Fruit fly (Drosophila melanogaster) whole organism, embryonic: Measurements from ENCODE around the gene CG14694.
A peak's percentile ranks its signal among the peaks of the same experiment; 100 is the strongest.

ENCODE experiments used
- Bteb2 ChIP-seq: fragments of 200-800 bp; sonication (Bioruptor generic); optimal IDR thresholded peaks from 2 replicates; lab custom pipeline; 2016; ENCODE audit warnings: missing biosample characterization, missing genetic modification characterization
- CG10321 ChIP-seq: fragments of 200-800 bp; sonication (Bioruptor generic); IDR thresholded peaks from 2 replicates; pipeline ENCODE4 v1.3.6; 2022; ENCODE audit warnings: missing biosample characterization, missing genetic modification characterization
- CG10462 ChIP-seq: fragments of 200-800 bp; sonication (Bioruptor generic); optimal IDR thresholded peaks from 2 replicates; lab custom pipeline; 2016; ENCODE audit warnings: missing biosample characterization, missing genetic modification characterization
- CG11560 ChIP-seq: fragments of 200-800 bp; sonication (Bioruptor generic); IDR thresholded peaks from 3 replicates; pipeline ENCODE4 v1.3.6; 2022; ENCODE audit warnings: missing biosample characterization, missing genetic modification characterization
- CG13287 ChIP-seq: fragments of 200-800 bp; sonication (Bioruptor generic); IDR thresholded peaks from 2 replicates; pipeline ENCODE4 v1.3.6; 2022; ENCODE audit warnings: missing biosample characterization, missing genetic modification characterization; ENCODE audit not compliant: partially characterized antibody
- CG14014 ChIP-seq: fragments of 200-800 bp; sonication (Bioruptor generic); IDR thresholded peaks from 2 replicates; pipeline ENCODE4 v1.3.6; 2022; ENCODE audit warnings: missing biosample characterization, missing genetic modification characterization
- CG15011 ChIP-seq: fragments of 200-800 bp; sonication (Bioruptor generic); optimal IDR thresholded peaks from 3 replicates; lab custom pipeline; 2018; ENCODE audit warnings: missing biosample characterization, mild to moderate bottlenecking, missing genetic modification characterization
- CG18476 ChIP-seq: fragments of 200-800 bp; sonication (Bioruptor generic); optimal IDR thresholded peaks from 2 replicates; lab custom pipeline; 2016; ENCODE audit warnings: missing biosample characterization, mild to moderate bottlenecking, missing genetic modification characterization
- CG18764 ChIP-seq: fragments of 200-800 bp; sonication (Bioruptor generic); optimal IDR thresholded peaks from 3 replicates; lab custom pipeline; 2016; ENCODE audit warnings: missing biosample characterization, missing genetic modification characterization
- CG31224 ChIP-seq: fragments of 200-800 bp; sonication (Bioruptor generic); IDR thresholded peaks from 2 replicates; pipeline ENCODE4 v1.3.6; 2022; ENCODE audit warnings: missing biosample characterization, missing genetic modification characterization
- CG34376 ChIP-seq: fragments of 200-800 bp; sonication (Bioruptor generic); optimal IDR thresholded peaks from 2 replicates; lab custom pipeline; 2018; ENCODE audit warnings: missing biosample characterization, mild to moderate bottlenecking, missing genetic modification characterization
- CG34422 ChIP-seq: fragments of 200-800 bp; sonication (Bioruptor generic); IDR thresholded peaks from 3 replicates; pipeline ENCODE4 v1.3.6; 2022; ENCODE audit warnings: missing biosample characterization, missing genetic modification characterization
- CG3726 ChIP-seq: fragments of 200-800 bp; sonication (Bioruptor generic); IDR thresholded peaks from 3 replicates; pipeline ENCODE4, ENCODE4 v1.3.6; 2022; ENCODE audit warnings: missing biosample characterization, missing genetic modification characterization
- CG6791 ChIP-seq: fragments of 200-800 bp; sonication (Bioruptor generic); IDR thresholded peaks from 3 replicates; pipeline ENCODE4 v1.3.6; 2022; ENCODE audit warnings: missing biosample characterization, missing genetic modification characterization; ENCODE audit not compliant: partially characterized antibody
- CG9609 ChIP-seq: fragments of 200-800 bp; sonication (Bioruptor generic); optimal IDR thresholded peaks from 3 replicates; lab custom pipeline; 2016; ENCODE audit warnings: missing biosample characterization, missing genetic modification characterization
- Dad ChIP-seq: fragments of 200-800 bp; sonication (Bioruptor generic); optimal IDR thresholded peaks from 3 replicates; lab custom pipeline; 2016; ENCODE audit warnings: missing biosample characterization, missing genetic modification characterization
- Dfd ChIP-seq, 2 experiments: fragments of >200 bp; optimal IDR thresholded peaks; 2 replicates each; lab custom pipeline; 2017; ENCODE audit warnings: missing biosample characterization in 2 of 2, missing genetic modification characterization in 2 of 2
- GATAe ChIP-seq: fragments of 200-800 bp; sonication (Bioruptor generic); conservative IDR thresholded peaks from 2 replicates; pipeline ENCODE4 v1.3.6; 2022; ENCODE audit warnings: missing biosample characterization, missing genetic modification characterization
- Gug ChIP-seq: fragments of 200-800 bp; sonication (Bioruptor generic); IDR thresholded peaks from 4 replicates; pipeline ENCODE4 v1.3.6; 2022; ENCODE audit warnings: missing biosample characterization, missing genetic modification characterization
- HLH54F ChIP-seq: fragments of 200-800 bp; sonication (Bioruptor generic); optimal IDR thresholded peaks from 3 replicates; lab custom pipeline; 2016; ENCODE audit warnings: missing biosample characterization, missing genetic modification characterization
- Hr3 ChIP-seq: fragments of 200-800 bp; sonication (Bioruptor generic); optimal IDR thresholded peaks from 3 replicates; lab custom pipeline; 2016; ENCODE audit warnings: missing biosample characterization, missing genetic modification characterization
- Hr78 ChIP-seq, 2 experiments: fragments of 200-800 bp in 1 of 2; fragments of >200 bp in 1 of 2; sonication (Bioruptor generic) in 1 of 2; optimal IDR thresholded peaks; 2 replicates each; lab custom pipeline; 2017 to 2019; ENCODE audit warnings: missing biosample characterization in 2 of 2, missing genetic modification characterization in 2 of 2, mild to moderate bottlenecking in 1 of 2, moderate library complexity in 1 of 2
- NFAT ChIP-seq: fragments of 200-800 bp; sonication (Bioruptor generic); IDR thresholded peaks from 2 replicates; pipeline ENCODE4 v1.3.6; 2022; ENCODE audit warnings: missing biosample characterization, missing genetic modification characterization
- Pdp1 ChIP-seq, 2 experiments: fragments of 200-800 bp; sonication (Bioruptor generic); optimal IDR thresholded peaks; 3 replicates each; lab custom pipeline; 2016; ENCODE audit warnings: missing biosample characterization in 2 of 2, missing genetic modification characterization in 2 of 2, mild to moderate bottlenecking in 1 of 2, moderate library complexity in 1 of 2
- Sox100B ChIP-seq: fragments of 200-800 bp; sonication (Bioruptor generic); optimal IDR thresholded peaks from 3 replicates; lab custom pipeline; 2018; ENCODE audit warnings: missing biosample characterization, mild to moderate bottlenecking, missing genetic modification characterization
- Sry-β ChIP-seq: fragments of 200-800 bp; sonication (Bioruptor generic); optimal IDR thresholded peaks from 2 replicates; lab custom pipeline; 2018; ENCODE audit warnings: missing biosample characterization, mild to moderate bottlenecking, missing genetic modification characterization, moderate library complexity
- amos ChIP-seq: fragments of 200-800 bp; sonication (Bioruptor generic); IDR thresholded peaks from 2 replicates; pipeline ENCODE4 v1.3.6; 2022; ENCODE audit warnings: missing biosample characterization, missing genetic modification characterization; ENCODE audit not compliant: partially characterized antibody
- ato ChIP-seq: fragments of 200-800 bp; sonication (Bioruptor generic); IDR thresholded peaks from 2 replicates; pipeline ENCODE4 v1.3.6; 2022; ENCODE audit warnings: missing biosample characterization, missing genetic modification characterization; ENCODE audit not compliant: partially characterized antibody
- btn ChIP-seq: fragments of 200-800 bp; sonication (Bioruptor generic); optimal IDR thresholded peaks from 2 replicates; lab custom pipeline; 2016; ENCODE audit warnings: missing biosample characterization, missing genetic modification characterization
- crol ChIP-seq: fragments of 200-800 bp; sonication (Bioruptor generic); IDR thresholded peaks from 2 replicates; pipeline ENCODE4 v1.3.6; 2022; ENCODE audit warnings: missing biosample characterization, missing genetic modification characterization
- en ChIP-seq: fragments of 200-800 bp; sonication (Bioruptor generic); optimal IDR thresholded peaks from 2 replicates; lab custom pipeline; 2016; ENCODE audit warnings: missing biosample characterization, missing genetic modification characterization
- exex ChIP-seq: fragments of 200-800 bp; sonication (Bioruptor generic); optimal IDR thresholded peaks from 4 replicates; lab custom pipeline; 2018; ENCODE audit warnings: missing biosample characterization, mild to moderate bottlenecking, missing genetic modification characterization, moderate library complexity
- hkb ChIP-seq, 2 experiments: fragments of 200-800 bp in 1 of 2; fragments of >200 bp in 1 of 2; sonication (Bioruptor generic) in 1 of 2; IDR thresholded peaks in 1 of 2; optimal IDR thresholded peaks in 1 of 2; 2 replicates each; pipeline versions ENCODE4 v1.3.6 to Lab custom; 2017 to 2022; ENCODE audit warnings: missing biosample characterization in 1 of 2, missing genetic modification characterization in 1 of 2
- jumu ChIP-seq: fragments of 200-800 bp; sonication (Bioruptor generic); optimal IDR thresholded peaks from 3 replicates; lab custom pipeline; 2016; ENCODE audit warnings: missing biosample characterization, missing genetic modification characterization
- kay ChIP-seq: fragments of 200-800 bp; sonication (Bioruptor generic); optimal IDR thresholded peaks from 2 replicates; lab custom pipeline; 2016; ENCODE audit warnings: missing biosample characterization, missing genetic modification characterization
- mam ChIP-seq: fragments of 200-800 bp; sonication (Bioruptor generic); optimal IDR thresholded peaks from 3 replicates; lab custom pipeline; 2016; ENCODE audit warnings: missing biosample characterization, missing genetic modification characterization
- psq ChIP-seq: fragments of 200-800 bp; sonication (Bioruptor generic); optimal IDR thresholded peaks from 2 replicates; lab custom pipeline; 2017; ENCODE audit warnings: missing biosample characterization, missing genetic modification characterization
- repo ChIP-seq: fragments of 200-800 bp; sonication (Bioruptor generic); optimal IDR thresholded peaks from 2 replicates; lab custom pipeline; 2016; ENCODE audit warnings: missing biosample characterization, missing genetic modification characterization
- ro ChIP-seq: fragments of 200-800 bp; sonication (Bioruptor generic); IDR thresholded peaks from 2 replicates; pipeline ENCODE4 v1.3.6; 2022; ENCODE audit warnings: missing biosample characterization, missing genetic modification characterization
- schlank ChIP-seq: fragments of 200-800 bp; sonication (Bioruptor generic); optimal IDR thresholded peaks from 2 replicates; lab custom pipeline; 2018; ENCODE audit warnings: missing biosample characterization, mild to moderate bottlenecking, missing genetic modification characterization
- sens ChIP-seq: fragments of 200-800 bp; sonication (Bioruptor generic); peaks from one replicate; lab custom pipeline; 2016; ENCODE audit warnings: missing biosample characterization, missing genetic modification characterization
- sens-2 ChIP-seq: fragments of 200-800 bp; sonication (Bioruptor generic); IDR thresholded peaks from 2 replicates; pipeline ENCODE4 v1.3.6; 2022; ENCODE audit warnings: missing biosample characterization, missing genetic modification characterization
- sug ChIP-seq: fragments of 200-800 bp; optimal IDR thresholded peaks from 2 replicates; lab custom pipeline; 2019; ENCODE audit warnings: missing biosample characterization, mild to moderate bottlenecking, missing genetic modification characterization, moderate library complexity
- tap ChIP-seq: fragments of 200-800 bp; optimal IDR thresholded peaks from 3 replicates; lab custom pipeline; 2019; ENCODE audit warnings: missing biosample characterization, mild to moderate bottlenecking, missing genetic modification characterization, moderate library complexity
- zfh2 ChIP-seq: fragments of 200-800 bp; sonication (Bioruptor generic); optimal IDR thresholded peaks from 2 replicates; lab custom pipeline; 2016; ENCODE audit warnings: missing biosample characterization, missing genetic modification characterization

CG14694 gene

DNA sequence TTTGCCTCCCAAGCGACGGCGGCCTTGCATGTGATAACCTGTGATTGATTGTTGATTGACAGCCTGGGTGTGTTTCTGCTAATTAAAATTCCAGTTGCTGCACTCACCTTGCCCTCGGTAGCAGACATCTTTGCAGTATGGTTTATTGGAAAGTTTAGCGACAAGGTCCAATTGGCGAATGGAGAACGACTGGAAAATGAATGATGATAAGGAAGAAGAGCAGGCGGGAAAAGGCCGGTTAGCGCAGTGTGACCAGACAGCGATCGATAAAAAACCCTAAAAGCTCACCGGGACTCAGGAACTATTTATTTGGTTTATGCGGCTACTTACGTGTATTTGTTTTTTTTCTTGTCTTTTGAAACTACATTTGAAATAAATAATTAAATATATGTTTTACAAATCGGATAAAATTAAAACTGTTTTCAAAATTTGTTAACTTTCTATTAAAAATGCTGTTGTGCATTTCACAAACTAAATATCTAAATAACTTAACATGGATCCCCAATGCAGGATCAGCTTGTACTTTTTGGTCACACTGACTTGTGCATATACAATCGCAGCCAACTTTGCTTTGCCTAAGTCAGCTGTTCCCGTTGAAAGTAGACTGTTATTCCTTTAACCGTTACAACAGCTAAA lies 12.7 kb upstream of the CG14694 start, which contains the start of gene Fdh (continued):
- TF ChIP-seq CG10462 (GFP tag; lab: Kevin White, UChicago) (peak; percentile 92), psq (GFP tag; lab: Kevin White, UChicago) (no peak), Gug (GFP tag; lab: Robert Waterston, UW) (no peak), CG3726 (GFP tag; lab: Robert Waterston, UW) (no peak), tap (peak; percentile 57), CG9609 (GFP tag; lab: Kevin White, UChicago) (no peak), crol (peak; percentile 35; the same call in 1 of the 2 replicates), ro (GFP tag; lab: Robert Waterston, UW) (no peak), Sox100B (GFP tag; lab: Kevin White, UChicago) (peak; percentile 75), CG14014 (GFP tag; lab: Robert Waterston, UW) (peak; percentile 37; the same call in 1 of the 2 replicates), CG34376 (GFP tag; lab: Kevin White, UChicago) (peak; percentile 52), jumu (no peak), Hr78 (GFP tag; optimal IDR thresholded peaks at IDR 0.05; lab: Kevin White, UChicago) (no peak), NFAT (GFP tag; lab: Robert Waterston, UW) (no peak), Dfd (GFP tag; optimal IDR thresholded peaks at IDR 0.05; lab: Kevin White, UChicago) (no peak), CG18476 (GFP tag; lab: Kevin White, UChicago) (peak; percentile 51), btn (no peak), CG34422 (GFP tag; lab: Robert Waterston, UW) (peak; percentile 34; the same call in 1 of the 3 replicates), Sry-β (GFP tag; lab: Kevin White, UChicago) (peak; percentile 6), schlank (tag; lab: Kevin White, UChicago) (peak; percentile 41), Hr3 (GFP tag; lab: Kevin White, UChicago) (peak; percentile 11), repo (GFP tag; lab: Kevin White, UChicago) (peak; percentile 0), CG15011 (GFP tag; lab: Kevin White, UChicago) (no peak), zfh2 (GFP tag; lab: Kevin White, UChicago) (peak; percentile 4), Bteb2 (GFP tag; lab: Kevin White, UChicago) (no peak), CG11560 (tag; lab: Robert Waterston, UW) (no peak), Dad (GFP tag; lab: Kevin White, UChicago) (no peak), exex (tag; lab: Kevin White, UChicago) (peak; percentile 40)

DNA sequence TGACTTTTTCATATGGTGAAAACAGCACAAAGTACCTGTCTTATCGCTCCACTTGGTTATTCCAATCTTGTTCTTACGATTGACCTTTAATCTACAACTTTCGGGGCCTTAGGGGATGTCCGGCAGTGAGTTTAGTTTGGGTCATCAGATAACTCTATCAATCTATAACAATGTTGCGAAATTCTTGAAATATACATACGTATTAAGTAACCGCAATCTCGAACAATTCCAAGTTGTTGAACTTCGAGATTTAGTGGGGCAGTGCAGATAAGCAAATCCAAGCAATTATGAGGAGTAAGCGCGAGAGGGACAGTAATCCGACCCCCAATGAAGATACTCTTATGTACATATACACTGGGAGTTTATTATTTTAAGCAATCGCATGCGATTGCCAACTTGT lies 10.9 kb upstream of the CG14694 start:
- no peak for TF ChIP-seq CG31224 (GFP tag; lab: Robert Waterston, UW)
- TF ChIP-seq CG34376 (GFP tag; lab: Kevin White, UChicago): peak; percentile 20
- TF ChIP-seq sug (tag; lab: Kevin White, UChicago): peak; percentile 92
- TF ChIP-seq mam (GFP tag; lab: Kevin White, UChicago): no peak
- no peak for TF ChIP-seq CG13287
- TF ChIP-seq sens (GFP tag; lab: Kevin White, UChicago): peak; percentile 37
- no peak for TF ChIP-seq en
- TF ChIP-seq GATAe (GFP tag; lab: Robert Waterston, UW): no peak
- TF ChIP-seq sens-2: no peak
- TF ChIP-seq Hr78 (GFP tag; optimal IDR thresholded peaks at IDR 0.05; lab: Kevin White, UChicago): peak in 1 of 2 experiments; percentile 12
- no peak for TF ChIP-seq ato (GFP tag; lab: Robert Waterston, UW)
- TF ChIP-seq amos: no peak
- TF ChIP-seq CG18764: no peak
- TF ChIP-seq kay: no peak
- no peak for TF ChIP-seq hkb (optimal IDR thresholded peaks at IDR 0.05; lab: Kevin White, UChicago)
- no peak for TF ChIP-seq hkb (GFP tag; IDR thresholded peaks at IDR 0.05; lab: Robert Waterston, UW)
- TF ChIP-seq Pdp1 (GFP tag; optimal IDR thresholded peaks at IDR 0.05; lab: Kevin White, UChicago): peak in 1 of 2 experiments; percentile 58
- TF ChIP-seq HLH54F: no peak
- TF ChIP-seq CG10321 (GFP tag; lab: Robert Waterston, UW): no peak
- TF ChIP-seq CG6791: no peak
